Fruit fly (Drosophila melanogaster): ENCODE measurements around the gene CG31371.

Gene CG31371

dm6 chr3R:30465775-30466494 lies 37.4 kb downstream of the CG31371 start, which contains the start of gene PH4alphaEFB (continued):
- TF ChIP-seq Bgb (GFP tag; IDR thresholded peaks at IDR 0.05; ENCODE audit: partially characterized antibody) (peak; percentile 47; the same call in 1 of the 2 replicates), CG15011 (GFP tag; optimal IDR thresholded peaks at IDR 0.05) (no peak), HmgD (GFP tag; optimal IDR thresholded peaks at IDR 0.05) (no peak), ewg (GFP tag; optimal IDR thresholded peaks at IDR 0.05) (peak; percentile 76), CG2875 (GFP tag; optimal IDR thresholded peaks at IDR 0.05) (no peak), CG14441 (GFP tag; IDR thresholded peaks at IDR 0.05) (no peak), CG12769 (tag; optimal IDR thresholded peaks at IDR 0.05) (peak; percentile 78), CG33557 (GFP tag; optimal IDR thresholded peaks at IDR 0.05) (peak; percentile 7), NK7.1 (GFP tag; optimal IDR thresholded peaks at IDR 0.05) (no peak), zen2 (GFP tag; IDR thresholded peaks at IDR 0.05; ENCODE audit: partially characterized antibody) (peak; percentile 54; the same call in 2 of the 3 replicates), pita (GFP tag; optimal IDR thresholded peaks at IDR 0.05) (no peak), ham (GFP tag; IDR thresholded peaks at IDR 0.05) (no peak), Lim3 (GFP tag; IDR thresholded peaks at IDR 0.05) (no peak), CG15479 (GFP tag; optimal IDR thresholded peaks at IDR 0.05) (no peak), CG4360 (GFP tag; IDR thresholded peaks at IDR 0.05) (no peak), CG13287 (GFP tag; IDR thresholded peaks at IDR 0.05; ENCODE audit: partially characterized antibody) (peak; percentile 45), stwl (tag; optimal IDR thresholded peaks at IDR 0.05) (no peak), CG14050 (GFP tag; IDR thresholded peaks at IDR 0.05) (no peak; the same call in 2 of the 3 replicates), CG11695 (GFP tag; IDR thresholded peaks at IDR 0.05) (0 out of 3 replicates have a peak, but pooled peaks have one; percentile 21), CG10274 (GFP tag; optimal IDR thresholded peaks at IDR 0.05) (no peak), tup (GFP tag; optimal IDR thresholded peaks at IDR 0.05) (no peak), nerfin-1 (tag; optimal IDR thresholded peaks at IDR 0.05) (peak; percentile 56), CG5953 (GFP tag; IDR thresholded peaks at IDR 0.05) (0 out of 2 replicates have a peak, but pooled peaks have one; percentile 15), jigr1 (GFP tag; IDR thresholded peaks at IDR 0.05) (no peak), usp (GFP tag; optimal IDR thresholded peaks at IDR 0.05) (no peak), CG9932 (GFP tag; IDR thresholded peaks at IDR 0.05) (no peak), HLH4C (GFP tag; IDR thresholded peaks at IDR 0.05; ENCODE audit: partially characterized antibody) (0 out of 3 replicates have a peak, but pooled peaks have one; percentile 37), CG43689 (GFP tag; IDR thresholded peaks at IDR 0.05) (no peak), pros (GFP tag; optimal IDR thresholded peaks at IDR 0.05) (peak; percentile 65), eyg (GFP tag; optimal IDR thresholded peaks at IDR 0.05) (no peak), Bdp1 (GFP tag; optimal IDR thresholded peaks at IDR 0.05) (no peak), CG32772 (GFP tag; IDR thresholded peaks at IDR 0.05) (no peak), bsh (GFP tag; optimal IDR thresholded peaks at IDR 0.05) (no peak), CG18619 (GFP tag; optimal IDR thresholded peaks at IDR 0.05) (no peak), CG12659 (GFP tag; optimal IDR thresholded peaks at IDR 0.05) (no peak), CG3407 (GFP tag; optimal IDR thresholded peaks at IDR 0.05) (no peak), tap (tag; optimal IDR thresholded peaks at IDR 0.05) (peak; percentile 5), HmgZ (tag; optimal IDR thresholded peaks at IDR 0.05) (no peak), CG18262 (tag; optimal IDR thresholded peaks at IDR 0.05) (peak; percentile 1), dan (GFP tag; IDR thresholded peaks at IDR 0.05) (no peak), Hr39 (optimal IDR thresholded peaks at IDR 0.05) (no peak), CG3995 (GFP tag; optimal IDR thresholded peaks at IDR 0.05) (no peak), CG34422 (GFP tag; IDR thresholded peaks at IDR 0.05) (peak; percentile 56; the same call in 2 of the 3 replicates), CG10431 (GFP tag; optimal IDR thresholded peaks at IDR 0.05) (peak; percentile 5), crc (GFP tag; optimal IDR thresholded peaks at IDR 0.05) (no peak), Asciz (GFP tag; optimal IDR thresholded peaks at IDR 0.05) (no peak), Stat92E (GFP tag; optimal IDR thresholded peaks at IDR 0.05) (peak in 1 of 3 experiments; percentile 56), br (optimal IDR thresholded peaks at IDR 0.05) (no peak), GATAe (GFP tag; conservative IDR thresholded peaks at IDR 0.05) (no peak)

All from whole organism, embryonic.